Worm (Caenorhabditis elegans) whole organism, L3 larva: ENCODE measurements around the gene Y102A5C.40.

Source experiments
- R02D3.7 ChIP-seq: fragments of 150-350 bp; optimal IDR thresholded peaks from 2 replicates; lab custom pipeline; 2014; ENCODE audit warnings: missing biosample characterization, missing genetic modification characterization
- aly-2 ChIP-seq: fragments of 150-350 bp; optimal IDR thresholded peaks from 2 replicates; lab custom pipeline; 2014; ENCODE audit warnings: missing biosample characterization, missing genetic modification characterization
- ama-1 ChIP-seq: fragments of 150-350 bp; optimal IDR thresholded peaks from 2 replicates; lab custom pipeline; 2018
- ceh-16 ChIP-seq: sonication (generic microtip); optimal IDR thresholded peaks from 2 replicates; lab custom pipeline; 2017; ENCODE audit warnings: missing biosample characterization, missing genetic modification characterization
- egl-27 ChIP-seq: sonication (generic microtip); optimal IDR thresholded peaks from 4 replicates; lab custom pipeline; 2017; ENCODE audit warnings: missing biosample characterization, missing genetic modification reagents, missing genetic modification characterization
- elt-1 ChIP-seq: fragments of 150-350 bp; optimal IDR thresholded peaks from 2 replicates; lab custom pipeline; 2014; ENCODE audit warnings: missing biosample characterization, missing genetic modification characterization
- elt-2 ChIP-seq: sonication (generic microtip); optimal IDR thresholded peaks from 2 replicates; lab custom pipeline; 2016; ENCODE audit warnings: missing genetic modification reagents, mild to moderate bottlenecking, missing genetic modification characterization, missing compliant biosample characterization
- elt-3 ChIP-seq, 3 experiments: fragments of 150-350 bp in 1 of 3; sonication (generic microtip) in 2 of 3; optimal IDR thresholded peaks; 2 replicates in 2 of 3; 4 replicates in 1 of 3; lab custom pipeline; 2014 to 2017; ENCODE audit warnings: missing biosample characterization in 3 of 3, missing genetic modification characterization in 3 of 3
- eor-1 ChIP-seq, 2 experiments: fragments of 150-350 bp; optimal IDR thresholded peaks; 2 replicates each; lab custom pipeline; 2014 to 2018; ENCODE audit warnings: missing biosample characterization in 2 of 2, missing genetic modification characterization in 2 of 2
- fkh-10 ChIP-seq: sonication (generic microtip); optimal IDR thresholded peaks from 2 replicates; lab custom pipeline; 2017; ENCODE audit warnings: missing biosample characterization, missing genetic modification reagents, missing genetic modification characterization
- fkh-2 ChIP-seq: fragments of 150-350 bp; optimal IDR thresholded peaks from 2 replicates; lab custom pipeline; 2014; ENCODE audit warnings: missing biosample characterization, missing genetic modification reagents, missing genetic modification characterization
- fos-1 ChIP-seq: fragments of 150-350 bp; optimal IDR thresholded peaks from 2 replicates; lab custom pipeline; 2014; ENCODE audit warnings: missing biosample characterization, missing genetic modification characterization
- hmg-11 ChIP-seq: sonication (generic microtip); optimal IDR thresholded peaks from 2 replicates; lab custom pipeline; 2016; ENCODE audit warnings: missing genetic modification characterization, missing compliant biosample characterization
- jun-1 ChIP-seq: fragments of 150-350 bp; optimal IDR thresholded peaks from 2 replicates; lab custom pipeline; 2014; ENCODE audit warnings: missing biosample characterization, missing genetic modification reagents, missing genetic modification characterization
- lin-15B ChIP-seq: fragments of 150-350 bp; optimal IDR thresholded peaks from 2 replicates; lab custom pipeline; 2014; ENCODE audit warnings: missing biosample characterization, missing genetic modification characterization
- lin-39 ChIP-seq: fragments of 150-350 bp; optimal IDR thresholded peaks from 2 replicates; lab custom pipeline; 2018; ENCODE audit warnings: missing biosample characterization, missing genetic modification reagents, missing genetic modification characterization
- lsy-12 ChIP-seq: sonication (generic microtip); optimal IDR thresholded peaks from 2 replicates; lab custom pipeline; 2016; ENCODE audit warnings: mild to moderate bottlenecking, missing genetic modification characterization, missing compliant biosample characterization
- mdl-1 ChIP-seq: fragments of 150-350 bp; optimal IDR thresholded peaks from 2 replicates; lab custom pipeline; 2014; ENCODE audit warnings: missing biosample characterization, missing genetic modification characterization
- mml-1 ChIP-seq: fragments of 150-350 bp; sonication (generic microtip); optimal IDR thresholded peaks from 3 replicates; lab custom pipeline; 2014; ENCODE audit warnings: missing biosample characterization, missing genetic modification characterization
- nfya-1 ChIP-seq: sonication (generic microtip); optimal IDR thresholded peaks from 2 replicates; lab custom pipeline; 2017; ENCODE audit warnings: missing genetic modification characterization, mild to moderate bottlenecking, missing compliant biosample characterization, antibody characterized with exemption, moderate library complexity; ENCODE audit not compliant: insufficient read depth
- nhr-11 ChIP-seq: fragments of 150-350 bp; optimal IDR thresholded peaks from 2 replicates; lab custom pipeline; 2014; ENCODE audit warnings: missing biosample characterization, missing genetic modification characterization
- nhr-12 ChIP-seq: fragments of 150-350 bp; optimal IDR thresholded peaks from 2 replicates; lab custom pipeline; 2014; ENCODE audit warnings: missing biosample characterization, missing genetic modification characterization
- nhr-23 ChIP-seq: fragments of 150-350 bp; optimal IDR thresholded peaks from 2 replicates; lab custom pipeline; 2014; ENCODE audit warnings: missing biosample characterization, missing genetic modification reagents, missing genetic modification characterization
- nhr-237 ChIP-seq: fragments of 150-350 bp; optimal IDR thresholded peaks from 2 replicates; lab custom pipeline; 2014; ENCODE audit warnings: missing biosample characterization, missing genetic modification characterization
- nhr-25 ChIP-seq: sonication (generic microtip); optimal IDR thresholded peaks from 2 replicates; lab custom pipeline; 2017; ENCODE audit warnings: missing biosample characterization, missing genetic modification characterization
- nhr-28 ChIP-seq: fragments of 150-350 bp; optimal IDR thresholded peaks from 2 replicates; lab custom pipeline; 2014; ENCODE audit warnings: missing biosample characterization, missing genetic modification characterization
- nhr-67 ChIP-seq: fragments of 150-350 bp; optimal IDR thresholded peaks from 2 replicates; lab custom pipeline; 2014; ENCODE audit warnings: missing biosample characterization, missing genetic modification characterization
- nhr-77 ChIP-seq: fragments of 150-350 bp; optimal IDR thresholded peaks from 2 replicates; lab custom pipeline; 2014; ENCODE audit warnings: missing biosample characterization, missing genetic modification characterization
- pqm-1 ChIP-seq: fragments of 150-350 bp; optimal IDR thresholded peaks from 2 replicates; lab custom pipeline; 2017; ENCODE audit warnings: missing biosample characterization, missing genetic modification characterization, inconsistent platforms
- skn-1 ChIP-seq: fragments of 150-350 bp; optimal IDR thresholded peaks from 2 replicates; lab custom pipeline; 2014; ENCODE audit warnings: missing biosample characterization, missing genetic modification characterization
- tbx-2 ChIP-seq: sonication (generic microtip); optimal IDR thresholded peaks from 2 replicates; lab custom pipeline; 2016; ENCODE audit warnings: mild to moderate bottlenecking, missing genetic modification characterization, missing compliant biosample characterization
- unc-39 ChIP-seq: sonication (generic microtip); optimal IDR thresholded peaks from 4 replicates; lab custom pipeline; 2017; ENCODE audit warnings: missing biosample characterization, missing genetic modification characterization
- unc-62 ChIP-seq: fragments of 150-350 bp; sonication (generic microtip); optimal IDR thresholded peaks from 4 replicates; lab custom pipeline; 2014; ENCODE audit warnings: missing biosample characterization, missing genetic modification reagents, missing genetic modification characterization
- zag-1 ChIP-seq: fragments of 150-350 bp; optimal IDR thresholded peaks from 2 replicates; lab custom pipeline; 2014; ENCODE audit warnings: missing biosample characterization, missing genetic modification characterization
- ztf-4 ChIP-seq: fragments of 150-350 bp; optimal IDR thresholded peaks from 2 replicates; lab custom pipeline; 2014; ENCODE audit warnings: missing biosample characterization, missing genetic modification characterization

Y102A5C.40 gene

ce11 chrV:16980368-16980767 lies 6.6 kb downstream of the Y102A5C.40 start, which contains the start of gene srz-54:
Gene srz-54, plus strand, starts transcription at chrV:16980668.
- TF ChIP-seq nhr-23 (tag; lab: Kevin White, UChicago), result no peak
- TF ChIP-seq lin-39 (tag; lab: Kevin White, UChicago), result no peak
- no peak for TF ChIP-seq hmg-11 (tag; lab: Kevin White, UChicago)
- TF ChIP-seq nhr-12 (tag; lab: Kevin White, UChicago), result no peak
- TF ChIP-seq nhr-77 (tag; lab: Kevin White, UChicago), result no peak
- no peak for TF ChIP-seq lsy-12 (tag; lab: Kevin White, UChicago)
- no peak for TF ChIP-seq ztf-4
- TF ChIP-seq jun-1 (tag; lab: Kevin White, UChicago), result no peak
- TF ChIP-seq nhr-25 (tag; lab: Kevin White, UChicago), result no peak
- TF ChIP-seq mdl-1 (tag; lab: Kevin White, UChicago), result no peak
- TF ChIP-seq fkh-2 (tag; lab: Kevin White, UChicago), result no peak
- no peak for TF ChIP-seq skn-1 (tag; lab: Kevin White, UChicago)

ce11 chrV:16974919-16975318 lies 12.0 kb downstream of the Y102A5C.40 start, which contains the start of gene srx-54:
Gene srx-54, plus strand, starts transcription at chrV:16975219.
- TF ChIP-seq ama-1 (lab: Kevin White, UChicago) (no peak), eor-1 (tag; optimal IDR thresholded peaks at IDR 0.05; lab: Kevin White, UChicago) (no peak), lsy-12 (tag; lab: Kevin White, UChicago) (no peak), aly-2 (tag; lab: Kevin White, UChicago) (no peak), mdl-1 (tag; lab: Kevin White, UChicago) (no peak), egl-27 (tag; lab: Kevin White, UChicago) (no peak)

ce11 chrV:16973338-16973737 lies 13.6 kb downstream of the Y102A5C.40 start:
- TF ChIP-seq nhr-23 (tag; lab: Kevin White, UChicago) (no peak), fkh-2 (tag; lab: Kevin White, UChicago) (no peak), aly-2 (tag; lab: Kevin White, UChicago) (no peak), fos-1 (no peak)

- TF ChIP-seq skn-1 (tag; lab: Kevin White, UChicago), result no peak
- TF ChIP-seq mdl-1 (tag; lab: Kevin White, UChicago), result no peak
- no peak for TF ChIP-seq nfya-1
- TF ChIP-seq nhr-12 (tag; lab: Kevin White, UChicago), result no peak
- no peak for TF ChIP-seq eor-1 (tag; optimal IDR thresholded peaks at IDR 0.05; lab: Kevin White, UChicago)
- TF ChIP-seq nhr-237 (tag; lab: Kevin White, UChicago), result no peak
- no peak for TF ChIP-seq R02D3.7
- no peak for TF ChIP-seq aly-2 (tag; lab: Kevin White, UChicago)
- no peak for TF ChIP-seq fos-1
- TF ChIP-seq nhr-11 (tag; lab: Kevin White, UChicago), result no peak
- no peak for TF ChIP-seq elt-2 (tag; lab: Kevin White, UChicago)
- no peak for TF ChIP-seq fkh-10
- TF ChIP-seq lin-15B (tag; lab: Kevin White, UChicago), result no peak
- TF ChIP-seq hmg-11 (tag; lab: Kevin White, UChicago), result no peak
- TF ChIP-seq, all 47 proteins: peak for 0
Measured at ce11 chrV:16972134-16972533, 14.8 kb downstream of the Y102A5C.40 start, which contains the start of gene srh-119. Gene srh-119, plus strand, starts transcription at chrV:16972434.

- TF ChIP-seq pqm-1 (tag; lab: Kevin White, UChicago), result no peak
- no peak for TF ChIP-seq unc-39 (tag; lab: Kevin White, UChicago)
- no peak for TF ChIP-seq nhr-25 (tag; lab: Kevin White, UChicago)
- no peak for TF ChIP-seq lsy-12 (tag; lab: Kevin White, UChicago)
- no peak for TF ChIP-seq fkh-10
- no peak for TF ChIP-seq elt-3 (tag; optimal IDR thresholded peaks at IDR 0.05; lab: Kevin White, UChicago)
- no peak for TF ChIP-seq eor-1 (tag; optimal IDR thresholded peaks at IDR 0.05; lab: Kevin White, UChicago)
- no peak for TF ChIP-seq unc-62 (GFP tag; lab: Kevin White, UChicago)
- TF ChIP-seq mml-1 (tag; lab: Kevin White, UChicago), result no peak
- TF ChIP-seq R02D3.7, result no peak
- TF ChIP-seq zag-1 (tag; lab: Kevin White, UChicago), result no peak
- no peak for TF ChIP-seq tbx-2
- TF ChIP-seq elt-2 (tag; lab: Kevin White, UChicago), result no peak
- no peak for TF ChIP-seq ceh-16
- no peak for TF ChIP-seq egl-27 (tag; lab: Kevin White, UChicago)
- no peak for TF ChIP-seq nhr-11 (tag; lab: Kevin White, UChicago)
- TF ChIP-seq aly-2 (tag; lab: Kevin White, UChicago), result no peak
- TF ChIP-seq elt-1 (tag; lab: Kevin White, UChicago), result no peak
- TF ChIP-seq nhr-67, result no peak
- TF ChIP-seq nhr-28 (tag; lab: Kevin White, UChicago), result no peak
Measured at ce11 chrV:16966636-16967035, 20.3 kb downstream of the Y102A5C.40 start, which contains the start of gene fbxa-90. Gene fbxa-90, plus strand, starts transcription at chrV:16966814.
